Fruit fly (Drosophila melanogaster): Measurements from ENCODE around the gene CG13699.
A peak's percentile ranks its signal among the peaks of the same experiment; 100 is the strongest.

CG13699 gene

dm6 chr3L:18144620-18145019 lies 17.7 kb downstream of the CG13699 start:
- TF ChIP-seq EcR (GFP tag; optimal IDR thresholded peaks at IDR 0.05) = no peak
- TF ChIP-seq CG8478 (optimal IDR thresholded peaks at IDR 0.05) = no peak
- TF ChIP-seq psq (optimal IDR thresholded peaks at IDR 0.05) = no peak

DNA sequence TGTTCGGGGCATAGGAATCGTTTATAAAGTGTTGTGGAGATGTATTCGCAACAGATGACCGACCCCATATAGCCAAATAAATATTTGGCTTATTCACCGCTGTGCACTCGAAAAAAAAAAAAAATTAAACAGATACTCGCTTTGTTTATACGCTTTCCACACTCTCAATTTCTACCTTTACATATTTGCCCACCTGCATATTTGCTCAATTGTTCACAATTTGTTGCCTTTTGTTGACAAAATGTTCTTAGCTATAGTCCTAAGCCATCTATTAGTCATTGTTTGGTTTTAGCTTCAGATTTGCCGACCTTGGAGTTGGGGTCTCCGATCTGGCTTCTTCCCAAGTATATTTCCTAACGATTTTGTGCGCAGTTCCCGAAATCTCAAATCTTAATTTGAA lies 19.4 kb downstream of the CG13699 start:
- TF ChIP-seq CG8478 (optimal IDR thresholded peaks at IDR 0.05) (no peak), EcR (GFP tag; optimal IDR thresholded peaks at IDR 0.05) (no peak), pan (optimal IDR thresholded peaks at IDR 0.05) (no peak), psq (optimal IDR thresholded peaks at IDR 0.05) (no peak), usp (GFP tag; optimal IDR thresholded peaks at IDR 0.05) (no peak), Dll (optimal IDR thresholded peaks at IDR 0.05) (no peak)

DNA sequence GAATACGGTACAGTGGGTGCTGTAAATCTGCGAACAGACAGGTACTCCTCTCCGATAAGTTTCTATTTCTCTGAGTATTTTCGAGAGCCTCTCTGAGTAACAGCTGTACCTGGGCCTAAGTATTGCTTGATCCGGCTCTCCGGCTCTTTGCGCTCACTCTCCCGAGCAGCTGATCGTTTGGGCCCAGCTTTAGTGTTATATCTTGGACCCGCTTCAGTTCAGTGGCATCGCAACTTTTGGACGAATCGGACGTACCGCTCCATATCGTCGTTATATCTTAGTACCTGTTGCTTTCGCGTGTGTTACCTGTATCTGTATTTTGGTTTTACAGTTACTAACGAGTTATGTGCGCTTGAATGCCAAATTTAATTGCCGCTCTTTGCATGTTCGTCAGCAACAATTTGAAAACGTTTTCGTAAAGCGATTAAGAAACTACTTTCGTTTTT lies 23.1 kb downstream of the CG13699 start, which contains the start of gene geko:
TSS of gene geko (plus strand) at position 219 of the 446 bp plus-strand sequence.
- TF ChIP-seq CG8478 (optimal IDR thresholded peaks at IDR 0.05) = no peak
- TF ChIP-seq pan (optimal IDR thresholded peaks at IDR 0.05) = no peak
- TF ChIP-seq Dll (optimal IDR thresholded peaks at IDR 0.05) = no peak
- TF ChIP-seq usp (GFP tag; optimal IDR thresholded peaks at IDR 0.05) = no peak
- TF ChIP-seq psq (optimal IDR thresholded peaks at IDR 0.05) = no peak
- peak in 1 of 2 experiments; percentile 56 for TF ChIP-seq EcR (GFP tag; optimal IDR thresholded peaks at IDR 0.05)

dm6 chr3L:18138280-18138679 lies 24.0 kb downstream of the CG13699 start:
- TF ChIP-seq CG8478 (optimal IDR thresholded peaks at IDR 0.05) (no peak), usp (GFP tag; optimal IDR thresholded peaks at IDR 0.05) (no peak), psq (optimal IDR thresholded peaks at IDR 0.05) (no peak), pan (optimal IDR thresholded peaks at IDR 0.05) (no peak), EcR (GFP tag; optimal IDR thresholded peaks at IDR 0.05) (no peak), Dll (optimal IDR thresholded peaks at IDR 0.05) (no peak)

dm6 chr3L:18137197-18137596 lies 25.1 kb downstream of the CG13699 start:
- TF ChIP-seq usp (GFP tag; optimal IDR thresholded peaks at IDR 0.05) (no peak), Dll (optimal IDR thresholded peaks at IDR 0.05) (no peak), psq (optimal IDR thresholded peaks at IDR 0.05) (no peak), EcR (GFP tag; optimal IDR thresholded peaks at IDR 0.05) (no peak), pan (optimal IDR thresholded peaks at IDR 0.05) (no peak), CG8478 (optimal IDR thresholded peaks at IDR 0.05) (no peak)

DNA sequence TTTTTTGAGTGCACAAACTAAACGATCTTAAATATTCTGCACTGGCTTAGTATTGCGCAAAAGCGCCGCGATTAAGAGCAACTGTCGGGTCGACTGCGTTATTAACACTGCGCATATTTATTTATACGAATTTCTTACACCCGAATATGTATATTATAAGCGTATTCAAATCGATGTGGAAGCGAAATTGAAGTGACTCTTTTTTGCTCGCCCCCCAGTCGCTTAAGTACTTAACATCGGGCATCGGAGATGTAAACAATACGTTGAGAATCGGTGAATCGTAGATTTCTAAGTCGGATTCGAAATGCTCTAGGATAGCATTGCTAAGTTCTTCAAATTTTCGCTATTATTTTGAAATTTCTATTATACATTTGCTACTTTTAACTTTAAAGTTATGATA lies 29.7 kb downstream of the CG13699 start, which contains the start of gene Cyp312a1:
TSS of gene Cyp312a1 (minus strand) at position 101 of the 400 bp plus-strand sequence.
- TF ChIP-seq CG8478 (optimal IDR thresholded peaks at IDR 0.05) (no peak), usp (GFP tag; optimal IDR thresholded peaks at IDR 0.05) (no peak), psq (optimal IDR thresholded peaks at IDR 0.05) (no peak), pan (optimal IDR thresholded peaks at IDR 0.05) (no peak), EcR (GFP tag; optimal IDR thresholded peaks at IDR 0.05) (no peak), Dll (optimal IDR thresholded peaks at IDR 0.05) (no peak)

dm6 chr3L:18124138-18124537 lies 38.2 kb downstream of the CG13699 start:
- TF ChIP-seq pan (optimal IDR thresholded peaks at IDR 0.05) (no peak), Dll (optimal IDR thresholded peaks at IDR 0.05) (no peak), psq (optimal IDR thresholded peaks at IDR 0.05) (no peak), CG8478 (optimal IDR thresholded peaks at IDR 0.05) (no peak), usp (GFP tag; optimal IDR thresholded peaks at IDR 0.05) (no peak), EcR (GFP tag; optimal IDR thresholded peaks at IDR 0.05) (no peak)

DNA sequence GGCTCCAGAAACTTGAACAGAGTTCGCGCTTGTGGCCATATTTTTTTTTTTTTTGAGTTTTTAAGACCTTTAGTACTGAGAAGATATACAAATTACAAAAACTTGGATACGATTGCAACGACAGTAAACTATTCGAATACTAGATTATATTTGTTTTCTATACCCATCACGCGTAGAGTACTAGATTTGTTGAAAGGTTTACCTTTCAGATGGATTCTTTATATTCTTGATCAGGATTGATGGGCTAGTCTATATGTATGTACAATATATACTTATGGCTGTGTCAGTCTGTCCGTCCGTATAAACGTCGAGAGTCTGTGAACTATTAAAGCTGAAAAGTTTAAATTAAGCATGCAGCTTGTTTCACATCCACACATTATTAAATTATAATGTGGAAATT lies 40.4 kb downstream of the CG13699 start, which contains the start of gene CG42853:
TSS of gene CG42853 (minus strand) at position 101 of the 400 bp plus-strand sequence.
- TF ChIP-seq pan (optimal IDR thresholded peaks at IDR 0.05) (no peak), psq (optimal IDR thresholded peaks at IDR 0.05) (no peak), CG8478 (optimal IDR thresholded peaks at IDR 0.05) (no peak), EcR (GFP tag; optimal IDR thresholded peaks at IDR 0.05) (no peak), usp (GFP tag; optimal IDR thresholded peaks at IDR 0.05) (no peak), Dll (optimal IDR thresholded peaks at IDR 0.05) (no peak)

dm6 chr3L:18114038-18114926 lies 48.0 kb downstream of the CG13699 start:
- TF ChIP-seq usp (GFP tag; optimal IDR thresholded peaks at IDR 0.05) (no peak), Dll (optimal IDR thresholded peaks at IDR 0.05) (no peak), pan (optimal IDR thresholded peaks at IDR 0.05) (no peak), EcR (GFP tag; optimal IDR thresholded peaks at IDR 0.05) (no peak), CG8478 (optimal IDR thresholded peaks at IDR 0.05) (no peak), psq (optimal IDR thresholded peaks at IDR 0.05) (no peak)

dm6 chr3L:18112669-18113068 lies 49.7 kb downstream of the CG13699 start, which contains the start of the genes CG32195 and CG7341:
CG32195 (plus strand) TSS chr3L:18112959.
CG7341 (plus strand) TSS chr3L:18112959.
- no peak for TF ChIP-seq pan (optimal IDR thresholded peaks at IDR 0.05)
- no peak for TF ChIP-seq usp (GFP tag; optimal IDR thresholded peaks at IDR 0.05)
- no peak for TF ChIP-seq Dll (optimal IDR thresholded peaks at IDR 0.05)
- TF ChIP-seq psq (optimal IDR thresholded peaks at IDR 0.05) = no peak
- TF ChIP-seq EcR (GFP tag; optimal IDR thresholded peaks at IDR 0.05) = no peak
- TF ChIP-seq CG8478 (optimal IDR thresholded peaks at IDR 0.05) = no peak

dm6 chr3L:18109459-18109863 lies 52.9 kb downstream of the CG13699 start, which contains the start of the genes Polr3D and mus304:
Polr3D (minus strand) TSS chr3L:18109574.
mus304 (plus strand) TSS chr3L:18109814.
- TF ChIP-seq Dll (optimal IDR thresholded peaks at IDR 0.05) (no peak), pan (optimal IDR thresholded peaks at IDR 0.05) (no peak), usp (GFP tag; optimal IDR thresholded peaks at IDR 0.05) (no peak), CG8478 (optimal IDR thresholded peaks at IDR 0.05) (no peak), EcR (GFP tag; optimal IDR thresholded peaks at IDR 0.05) (no peak), psq (optimal IDR thresholded peaks at IDR 0.05) (no peak)

All from whole organism.